Worm (Caenorhabditis elegans): ENCODE measurements around the gene bbs-4.

The bbs-4 gene

ce11 chrIII:9583224-9583623, 28.8 kb downstream of the bbs-4 start:
- TF ChIP-seq aly-1 (tag; optimal IDR thresholded peaks at IDR 0.05) (no peak), hmg-4 (GFP tag; optimal IDR thresholded peaks at IDR 0.05) (no peak), ets-7 (tag; optimal IDR thresholded peaks at IDR 0.05) (no peak), B0310.2 (tag; optimal IDR thresholded peaks at IDR 0.05) (no peak), sea-1 (GFP tag; conservative IDR thresholded peaks at IDR 0.05) (no peak), F13C5.2 (tag; optimal IDR thresholded peaks at IDR 0.05) (no peak), tbx-37 (GFP tag; conservative IDR thresholded peaks at IDR 0.05) (no peak), flt-1 (GFP tag; IDR thresholded peaks at IDR 0.05) (no peak)

ce11 chrIII:9582240-9582639, 29.8 kb downstream of the bbs-4 start, which contains the start of gene C48B4.3:
TSS of gene C48B4.3 (minus strand) at chrIII:9582388.
- TF ChIP-seq sea-1 (GFP tag; conservative IDR thresholded peaks at IDR 0.05) (no peak), pes-1 (GFP tag; IDR thresholded peaks at IDR 0.05) (no peak), tra-4 (tag; optimal IDR thresholded peaks at IDR 0.05) (no peak), ets-7 (tag; optimal IDR thresholded peaks at IDR 0.05) (no peak), hmg-4 (GFP tag; optimal IDR thresholded peaks at IDR 0.05) (no peak), ceh-13 (GFP tag; optimal IDR thresholded peaks at IDR 0.05) (no peak), ceh-36 (tag; optimal IDR thresholded peaks at IDR 0.05) (no peak), aly-1 (tag; optimal IDR thresholded peaks at IDR 0.05) (no peak), B0310.2 (tag; optimal IDR thresholded peaks at IDR 0.05) (no peak), ama-1 (optimal IDR thresholded peaks at IDR 0.05) (no peak)

ce11 chrIII:9580039-9580891, 31.7 kb downstream of the bbs-4 start, which contains the start of gene ced-7:
TSS of gene ced-7 (minus strand) at chrIII:9580089.
- no peak for TF ChIP-seq sea-1 (GFP tag; conservative IDR thresholded peaks at IDR 0.05)
- TF ChIP-seq tbx-11 (GFP tag; IDR thresholded peaks at IDR 0.05): no peak
- TF ChIP-seq hmbx-1 (tag; optimal IDR thresholded peaks at IDR 0.05): no peak
- no peak for TF ChIP-seq flt-1 (GFP tag; IDR thresholded peaks at IDR 0.05)
- TF ChIP-seq tra-4 (tag; optimal IDR thresholded peaks at IDR 0.05): no peak
- TF ChIP-seq ceh-13 (GFP tag; optimal IDR thresholded peaks at IDR 0.05): no peak
- no peak for TF ChIP-seq tbx-37 (GFP tag; conservative IDR thresholded peaks at IDR 0.05)
- no peak for TF ChIP-seq ceh-36 (tag; optimal IDR thresholded peaks at IDR 0.05)
- no peak for TF ChIP-seq ama-1 (optimal IDR thresholded peaks at IDR 0.05)
- TF ChIP-seq pes-1 (GFP tag; IDR thresholded peaks at IDR 0.05): no peak
- TF ChIP-seq scrt-1 (GFP tag; IDR thresholded peaks at IDR 0.05): no peak
- TF ChIP-seq aly-1 (tag; optimal IDR thresholded peaks at IDR 0.05): no peak
- TF ChIP-seq F13C5.2 (tag; optimal IDR thresholded peaks at IDR 0.05): no peak
- no peak for TF ChIP-seq B0310.2 (tag; optimal IDR thresholded peaks at IDR 0.05)
- TF ChIP-seq hnd-1 (tag; optimal IDR thresholded peaks at IDR 0.05): no peak

- TF ChIP-seq hmbx-1 (tag; optimal IDR thresholded peaks at IDR 0.05) (no peak), pes-1 (GFP tag; IDR thresholded peaks at IDR 0.05) (no peak)
Measured at ce11 chrIII:9570869-9571268, 41.1 kb downstream of the bbs-4 start.

ce11 chrIII:9568451-9568850, 43.5 kb downstream of the bbs-4 start, which contains the start of gene C48B4.13:
TSS of gene C48B4.13 (plus strand) at chrIII:9568751.
- TF ChIP-seq scrt-1 (GFP tag; IDR thresholded peaks at IDR 0.05): no peak
- no peak for TF ChIP-seq tbx-37 (GFP tag; conservative IDR thresholded peaks at IDR 0.05)
- no peak for TF ChIP-seq F13C5.2 (tag; optimal IDR thresholded peaks at IDR 0.05)
- TF ChIP-seq ama-1 (optimal IDR thresholded peaks at IDR 0.05): no peak
- TF ChIP-seq tra-4 (tag; optimal IDR thresholded peaks at IDR 0.05): no peak
- no peak for TF ChIP-seq ets-7 (tag; optimal IDR thresholded peaks at IDR 0.05)
- TF ChIP-seq B0310.2 (tag; optimal IDR thresholded peaks at IDR 0.05): no peak
- TF ChIP-seq flt-1 (GFP tag; IDR thresholded peaks at IDR 0.05): no peak
- TF ChIP-seq sea-1 (GFP tag; conservative IDR thresholded peaks at IDR 0.05): no peak
- no peak for TF ChIP-seq hmg-4 (GFP tag; optimal IDR thresholded peaks at IDR 0.05)
- TF ChIP-seq ceh-13 (GFP tag; optimal IDR thresholded peaks at IDR 0.05): no peak
- no peak for TF ChIP-seq aly-1 (tag; optimal IDR thresholded peaks at IDR 0.05)
- TF ChIP-seq hmbx-1 (tag; optimal IDR thresholded peaks at IDR 0.05): no peak
- TF ChIP-seq hnd-1 (tag; optimal IDR thresholded peaks at IDR 0.05): no peak
- no peak for TF ChIP-seq ceh-36 (tag; optimal IDR thresholded peaks at IDR 0.05)
- no peak for TF ChIP-seq tbx-11 (GFP tag; IDR thresholded peaks at IDR 0.05)
- no peak for TF ChIP-seq pes-1 (GFP tag; IDR thresholded peaks at IDR 0.05)

- TF ChIP-seq flt-1 (GFP tag; IDR thresholded peaks at IDR 0.05) (no peak), ceh-36 (tag; optimal IDR thresholded peaks at IDR 0.05) (no peak), pes-1 (GFP tag; IDR thresholded peaks at IDR 0.05) (no peak), tbx-11 (GFP tag; IDR thresholded peaks at IDR 0.05) (no peak), F13C5.2 (tag; optimal IDR thresholded peaks at IDR 0.05) (no peak), scrt-1 (GFP tag; IDR thresholded peaks at IDR 0.05) (no peak), ceh-13 (GFP tag; optimal IDR thresholded peaks at IDR 0.05) (no peak), tra-4 (tag; optimal IDR thresholded peaks at IDR 0.05) (no peak), sea-1 (GFP tag; conservative IDR thresholded peaks at IDR 0.05) (no peak), tbx-37 (GFP tag; conservative IDR thresholded peaks at IDR 0.05) (no peak), ets-7 (tag; optimal IDR thresholded peaks at IDR 0.05) (no peak), ama-1 (optimal IDR thresholded peaks at IDR 0.05) (no peak), hnd-1 (tag; optimal IDR thresholded peaks at IDR 0.05) (no peak), hmg-4 (GFP tag; optimal IDR thresholded peaks at IDR 0.05) (no peak), hmbx-1 (tag; optimal IDR thresholded peaks at IDR 0.05) (no peak), aly-1 (tag; optimal IDR thresholded peaks at IDR 0.05) (no peak), B0310.2 (tag; optimal IDR thresholded peaks at IDR 0.05) (no peak)
Measured at ce11 chrIII:9565973-9566372, 46.0 kb downstream of the bbs-4 start, which contains the start of gene C48B4.11. TSS of gene C48B4.11 (minus strand) at chrIII:9566115.

ce11 chrIII:9564410-9564809, 47.6 kb downstream of the bbs-4 start, which contains the start of gene C48B4.10:
TSS of gene C48B4.10 (minus strand) at chrIII:9564510.
- no peak for TF ChIP-seq hmg-4 (GFP tag; optimal IDR thresholded peaks at IDR 0.05)
- TF ChIP-seq ceh-13 (GFP tag; optimal IDR thresholded peaks at IDR 0.05): no peak
- TF ChIP-seq ets-7 (tag; optimal IDR thresholded peaks at IDR 0.05): no peak
- TF ChIP-seq tra-4 (tag; optimal IDR thresholded peaks at IDR 0.05): no peak
- no peak for TF ChIP-seq aly-1 (tag; optimal IDR thresholded peaks at IDR 0.05)
- TF ChIP-seq B0310.2 (tag; optimal IDR thresholded peaks at IDR 0.05): no peak
- TF ChIP-seq tbx-11 (GFP tag; IDR thresholded peaks at IDR 0.05): no peak
- TF ChIP-seq hmbx-1 (tag; optimal IDR thresholded peaks at IDR 0.05): no peak
- TF ChIP-seq hnd-1 (tag; optimal IDR thresholded peaks at IDR 0.05): no peak
- TF ChIP-seq F13C5.2 (tag; optimal IDR thresholded peaks at IDR 0.05): no peak

Measured in whole organism, early embryonic.